Worm (Caenorhabditis elegans) whole organism, early embryonic: ENCODE results near the gene twk-12.

Experiments
- B0310.2 ChIP-seq: sonication (generic microtip); optimal IDR thresholded peaks from 2 replicates; lab custom pipeline; 2016; ENCODE audit warnings: mild to moderate bottlenecking, missing genetic modification characterization, missing compliant biosample characterization
- F13C5.2 ChIP-seq: sonication (generic microtip); optimal IDR thresholded peaks from 2 replicates; lab custom pipeline; 2017; ENCODE audit warnings: mild to moderate bottlenecking, missing genetic modification characterization, inconsistent platforms, missing compliant biosample characterization
- aly-1 ChIP-seq: sonication (generic microtip); optimal IDR thresholded peaks from 2 replicates; lab custom pipeline; 2016; ENCODE audit warnings: missing genetic modification characterization, missing compliant biosample characterization
- ama-1 ChIP-seq: fragments of 150-350 bp; optimal IDR thresholded peaks from 2 replicates; lab custom pipeline; 2014
- ceh-13 ChIP-seq: fragments of 200-800 bp; sonication (Bioruptor generic); optimal IDR thresholded peaks from 2 replicates; lab custom pipeline; 2018; ENCODE audit warnings: mild to moderate bottlenecking, missing genetic modification characterization, missing compliant biosample characterization
- ceh-36 ChIP-seq: sonication (generic microtip); optimal IDR thresholded peaks from 2 replicates; lab custom pipeline; 2016; ENCODE audit warnings: missing genetic modification characterization, inconsistent platforms, missing compliant biosample characterization
- ets-7 ChIP-seq: sonication (generic microtip); optimal IDR thresholded peaks from 2 replicates; lab custom pipeline; 2016; ENCODE audit warnings: missing genotype, missing genetic modification characterization, missing compliant biosample characterization
- flt-1 ChIP-seq: fragments of 200-800 bp; sonication (Bioruptor generic); IDR thresholded peaks from 2 replicates; pipeline ENCODE4 v1.3.6; 2022; ENCODE audit warnings: missing genetic modification characterization, missing compliant biosample characterization
- hmbx-1 ChIP-seq: sonication (generic microtip); optimal IDR thresholded peaks from 2 replicates; lab custom pipeline; 2016; ENCODE audit warnings: mild to moderate bottlenecking, missing genetic modification characterization, missing compliant biosample characterization
- hmg-4 ChIP-seq: fragments of 200-800 bp; sonication (Bioruptor generic); optimal IDR thresholded peaks from 2 replicates; lab custom pipeline; 2018; ENCODE audit warnings: mild to moderate bottlenecking, missing genetic modification characterization, missing compliant biosample characterization
- hnd-1 ChIP-seq: sonication (generic microtip); optimal IDR thresholded peaks from 2 replicates; lab custom pipeline; 2016; ENCODE audit warnings: missing genetic modification characterization, missing compliant biosample characterization
- pes-1 ChIP-seq: fragments of 200-800 bp; sonication (Bioruptor generic); IDR thresholded peaks from 2 replicates; pipeline ENCODE4 v1.3.6; 2022; ENCODE audit warnings: missing genetic modification reagents, missing genetic modification characterization, missing compliant biosample characterization
- scrt-1 ChIP-seq: fragments of 200-800 bp; sonication (Bioruptor generic); IDR thresholded peaks from 2 replicates; pipeline ENCODE4 v1.3.6; 2022; ENCODE audit warnings: missing genetic modification characterization, missing compliant biosample characterization
- sea-1 ChIP-seq: fragments of 200-800 bp; sonication (Bioruptor generic); conservative IDR thresholded peaks from 2 replicates; pipeline ENCODE4 v1.3.6; 2022; ENCODE audit warnings: missing genetic modification characterization, missing compliant biosample characterization
- tbx-11 ChIP-seq: fragments of 200-800 bp; sonication (Bioruptor generic); IDR thresholded peaks from 2 replicates; pipeline ENCODE4 v1.3.6; 2022; ENCODE audit warnings: missing genetic modification characterization, missing compliant biosample characterization
- tbx-37 ChIP-seq: fragments of 200-800 bp; sonication (Bioruptor generic); conservative IDR thresholded peaks from 2 replicates; pipeline ENCODE4 v1.3.6; 2022; ENCODE audit warnings: missing genetic modification reagents, missing genetic modification characterization, missing compliant biosample characterization
- tra-4 ChIP-seq: sonication (generic microtip); optimal IDR thresholded peaks from 2 replicates; lab custom pipeline; 2017; ENCODE audit warnings: missing genetic modification characterization, missing compliant biosample characterization

Gene twk-12

DNA sequence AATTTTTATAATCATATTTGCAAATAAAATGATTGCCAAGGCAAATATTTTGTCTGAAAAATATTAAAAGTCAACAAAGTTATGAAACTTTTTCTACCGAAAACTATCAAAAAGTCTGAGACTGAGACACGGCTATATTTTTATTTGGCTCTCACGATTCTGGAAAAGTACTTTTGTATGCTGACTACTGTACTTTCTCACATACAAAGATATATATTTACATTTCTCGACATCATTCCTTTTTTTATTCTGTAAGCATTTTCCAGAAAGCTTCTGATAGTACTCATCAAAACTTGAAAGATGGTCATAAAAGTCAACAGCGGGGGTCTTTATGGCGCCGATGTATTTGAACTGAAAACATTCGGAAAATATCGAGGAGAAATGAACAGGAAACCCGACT, 19.2 kb upstream of the twk-12 start, which contains the start of gene aqp-6:
Gene aqp-6 (plus strand): TSS at position 301 of the 400 bp plus-strand sequence.
- TF ChIP-seq tra-4 (tag; lab: Kevin White, UChicago): no peak
- TF ChIP-seq F13C5.2 (tag; lab: Kevin White, UChicago): no peak

DNA sequence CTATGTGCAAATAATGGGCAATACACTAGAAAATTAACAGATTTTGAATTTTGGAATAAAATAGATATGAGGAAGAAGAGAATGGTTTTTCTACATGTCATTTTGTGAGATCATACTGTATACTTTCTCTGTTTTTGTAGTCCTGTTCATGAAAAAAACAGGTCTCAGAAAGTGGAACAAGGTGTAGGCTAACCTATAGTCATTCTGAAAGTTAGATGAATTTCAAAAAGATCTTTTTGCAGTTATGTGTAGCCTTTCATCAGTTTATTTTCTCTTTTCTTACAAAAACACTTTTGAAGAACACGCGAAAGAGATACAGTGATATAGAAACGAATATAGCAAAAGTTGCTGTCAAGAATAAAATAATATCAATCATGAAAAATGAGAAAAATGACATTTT, 13.2 kb upstream of the twk-12 start, which contains the start of gene ugt-35:
Gene ugt-35 (minus strand): TSS at position 101 of the 400 bp plus-strand sequence.
- TF ChIP-seq B0310.2 (tag; lab: Kevin White, UChicago): no peak
- TF ChIP-seq scrt-1 (GFP tag; lab: Robert Waterston, UW): no peak
- TF ChIP-seq hmbx-1 (tag; lab: Kevin White, UChicago): no peak
- TF ChIP-seq pes-1 (GFP tag; lab: Robert Waterston, UW): no peak
- no peak for TF ChIP-seq tbx-11
- TF ChIP-seq flt-1: no peak
- TF ChIP-seq hmg-4: no peak
- TF ChIP-seq ceh-13 (GFP tag; lab: Kevin White, UChicago): no peak

DNA sequence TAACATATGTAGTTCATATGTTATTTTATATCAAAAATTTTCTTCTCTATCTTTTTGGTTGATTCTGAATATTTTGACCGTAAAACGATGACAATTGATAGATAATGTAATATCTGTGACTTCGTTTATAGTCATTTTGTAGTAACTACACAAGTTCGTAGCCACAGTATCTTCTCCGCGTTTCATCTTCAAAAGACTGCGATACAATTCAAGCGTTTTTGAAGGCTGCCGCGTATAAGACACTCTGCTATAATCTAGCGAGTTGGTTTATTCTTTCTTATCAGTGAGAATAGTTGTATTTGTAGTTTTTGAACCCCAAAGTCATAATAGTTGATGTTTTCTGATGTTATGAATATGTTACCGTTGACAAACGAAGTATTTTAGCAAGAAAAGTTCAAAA, 10.4 kb upstream of the twk-12 start, which contains the start of gene ugt-34:
Gene ugt-34 (minus strand): TSS at position 21 of the 400 bp plus-strand sequence.
- TF ChIP-seq tbx-11: no peak
- no peak for TF ChIP-seq tbx-37 (GFP tag; lab: Robert Waterston, UW)
- no peak for TF ChIP-seq flt-1
- no peak for TF ChIP-seq ceh-13 (GFP tag; lab: Kevin White, UChicago)
- no peak for TF ChIP-seq tra-4 (tag; lab: Kevin White, UChicago)
- TF ChIP-seq sea-1 (GFP tag; lab: Robert Waterston, UW): no peak
- no peak for TF ChIP-seq aly-1
- TF ChIP-seq ets-7: no peak
- no peak for TF ChIP-seq pes-1 (GFP tag; lab: Robert Waterston, UW)
- no peak for TF ChIP-seq hmbx-1 (tag; lab: Kevin White, UChicago)
- TF ChIP-seq ama-1 (lab: Kevin White, UChicago): no peak
- no peak for TF ChIP-seq scrt-1 (GFP tag; lab: Robert Waterston, UW)
- TF ChIP-seq B0310.2 (tag; lab: Kevin White, UChicago): no peak
- no peak for TF ChIP-seq hnd-1 (tag; lab: Kevin White, UChicago)

DNA sequence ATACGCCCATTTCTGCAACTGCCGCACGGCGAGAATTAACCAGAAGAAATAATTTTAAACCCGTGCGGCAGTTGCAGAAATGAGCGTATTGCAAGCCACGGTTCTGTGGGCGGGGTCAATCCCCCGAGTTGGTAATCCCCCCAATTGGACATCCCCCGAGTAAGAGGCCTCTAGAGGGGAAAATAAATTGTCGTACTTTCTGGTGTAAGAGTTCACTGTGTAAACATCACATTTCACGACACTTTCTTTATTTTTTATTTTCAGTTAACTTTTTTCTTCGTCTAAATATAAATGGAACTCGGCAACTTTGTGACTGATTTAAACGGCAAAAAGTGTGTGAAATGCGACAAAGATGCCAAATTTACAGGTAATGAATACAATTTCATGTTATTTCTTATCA, 9.4 kb upstream of the twk-12 start, which contains the start of gene tut-2:
Gene tut-2 (plus strand): TSS at position 277 of the 400 bp plus-strand sequence.
- no peak for TF ChIP-seq B0310.2 (tag; lab: Kevin White, UChicago)
- 0 out of 2 replicates have a peak, but pooled peaks have one; percentile 12 for TF ChIP-seq flt-1
- no peak for TF ChIP-seq ceh-13 (GFP tag; lab: Kevin White, UChicago)

DNA sequence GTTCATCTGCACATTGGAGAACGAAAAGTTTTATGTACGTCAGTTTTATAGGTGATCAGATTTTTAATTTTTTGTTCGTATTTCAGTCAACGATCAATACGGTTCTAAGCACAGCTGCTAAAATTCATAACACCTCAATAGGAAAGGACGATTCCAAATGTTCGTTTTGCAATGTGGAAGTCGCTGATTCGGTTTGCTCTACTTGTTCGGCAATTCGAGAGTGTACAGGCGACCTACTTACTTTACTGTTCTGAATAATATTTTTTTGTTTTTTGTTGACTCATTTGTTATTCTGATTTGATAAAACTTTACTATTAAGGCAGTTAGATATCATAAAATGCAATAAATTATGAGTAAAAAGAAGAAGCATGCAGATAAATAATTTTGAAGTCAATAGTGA, 8.0 kb upstream of the twk-12 start:
- TF ChIP-seq tbx-37 (GFP tag; lab: Robert Waterston, UW): no peak

DNA sequence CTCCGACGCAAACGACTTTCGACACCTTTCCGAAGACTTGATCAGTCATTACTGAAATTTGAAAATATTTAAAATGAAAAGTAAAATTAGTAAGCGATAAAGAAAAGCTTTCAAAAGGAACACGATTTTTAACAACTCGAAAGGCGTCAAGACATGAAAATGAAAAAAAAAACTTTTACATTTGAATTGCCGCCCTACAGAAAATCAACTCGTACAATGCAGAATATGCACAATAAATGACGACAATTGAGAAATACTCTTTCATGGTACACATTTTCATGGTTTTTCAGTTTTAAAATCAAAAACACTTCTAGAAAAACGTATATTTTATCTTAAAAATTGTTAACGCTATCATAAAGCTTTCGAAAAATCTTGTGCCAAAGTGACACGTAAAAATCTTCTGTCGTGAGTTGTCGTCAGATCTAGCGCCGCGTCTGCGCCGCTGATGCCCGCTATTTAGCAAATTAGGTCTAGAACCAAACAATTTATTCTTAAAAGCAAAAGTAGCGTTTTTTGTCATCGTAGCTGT, 5.9 kb upstream of the twk-12 start, which contains the start of gene sqv-4:
Gene sqv-4 (minus strand): TSS at position 51 of the 529 bp plus-strand sequence.
- TF ChIP-seq pes-1 (GFP tag; lab: Robert Waterston, UW) (no peak), flt-1 (no peak), F13C5.2 (tag; lab: Kevin White, UChicago) (no peak), tra-4 (tag; lab: Kevin White, UChicago) (no peak), scrt-1 (GFP tag; lab: Robert Waterston, UW) (no peak), hnd-1 (tag; lab: Kevin White, UChicago) (no peak), tbx-11 (no peak), hmg-4 (no peak), ama-1 (lab: Kevin White, UChicago) (no peak), B0310.2 (tag; lab: Kevin White, UChicago) (no peak), sea-1 (GFP tag; lab: Robert Waterston, UW) (no peak), hmbx-1 (tag; lab: Kevin White, UChicago) (no peak), ceh-13 (GFP tag; lab: Kevin White, UChicago) (no peak), ets-7 (no peak), tbx-37 (GFP tag; lab: Robert Waterston, UW) (no peak), ceh-36 (tag; lab: Kevin White, UChicago) (no peak), aly-1 (no peak)

DNA sequence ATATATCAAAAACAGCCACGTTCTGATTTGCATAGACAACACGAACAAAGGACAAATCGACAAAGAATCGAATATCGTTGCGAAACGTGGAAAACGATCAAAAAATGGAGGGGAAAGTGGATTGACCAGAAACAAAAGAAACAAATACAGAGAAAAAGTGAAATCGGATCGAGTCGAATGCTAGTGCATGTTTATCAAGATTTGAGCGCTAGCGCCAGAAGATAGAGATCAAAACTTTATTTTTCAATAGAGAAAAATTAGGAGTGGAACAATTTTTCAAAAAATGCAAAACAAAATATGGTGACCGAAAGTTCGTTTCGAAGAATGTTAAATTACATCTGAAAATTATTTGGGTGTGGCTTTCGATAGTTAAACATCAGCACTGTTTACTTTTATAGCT, 5.4 kb upstream of the twk-12 start:
- TF ChIP-seq hnd-1 (tag; lab: Kevin White, UChicago): no peak

DNA sequence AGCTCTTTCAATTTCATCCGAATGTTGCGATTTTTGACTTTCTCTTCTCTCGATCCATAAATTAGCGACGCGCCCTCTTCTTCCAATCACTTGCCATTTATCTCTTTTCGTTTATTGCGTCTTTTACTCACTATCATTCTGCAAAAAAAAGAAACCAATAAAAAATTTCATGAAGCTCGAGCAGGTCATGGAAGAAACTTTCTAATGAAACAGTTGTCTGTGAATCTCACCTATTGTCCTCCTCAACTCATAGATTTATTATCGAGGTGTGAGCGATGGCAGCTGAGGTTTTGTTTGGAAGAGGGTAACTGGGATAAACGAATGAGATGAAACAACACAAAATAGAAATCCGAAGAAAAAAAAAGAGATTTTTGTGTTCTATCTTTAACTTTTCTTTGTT, 3.1 kb upstream of the twk-12 start:
- no peak for TF ChIP-seq hnd-1 (tag; lab: Kevin White, UChicago)
- no peak for TF ChIP-seq aly-1
- TF ChIP-seq scrt-1 (GFP tag; lab: Robert Waterston, UW): no peak
- TF ChIP-seq hmbx-1 (tag; lab: Kevin White, UChicago): no peak
- no peak for TF ChIP-seq hmg-4
- TF ChIP-seq ceh-13 (GFP tag; lab: Kevin White, UChicago): no peak
- no peak for TF ChIP-seq ama-1 (lab: Kevin White, UChicago)
- TF ChIP-seq ceh-36 (tag; lab: Kevin White, UChicago): no peak

DNA sequence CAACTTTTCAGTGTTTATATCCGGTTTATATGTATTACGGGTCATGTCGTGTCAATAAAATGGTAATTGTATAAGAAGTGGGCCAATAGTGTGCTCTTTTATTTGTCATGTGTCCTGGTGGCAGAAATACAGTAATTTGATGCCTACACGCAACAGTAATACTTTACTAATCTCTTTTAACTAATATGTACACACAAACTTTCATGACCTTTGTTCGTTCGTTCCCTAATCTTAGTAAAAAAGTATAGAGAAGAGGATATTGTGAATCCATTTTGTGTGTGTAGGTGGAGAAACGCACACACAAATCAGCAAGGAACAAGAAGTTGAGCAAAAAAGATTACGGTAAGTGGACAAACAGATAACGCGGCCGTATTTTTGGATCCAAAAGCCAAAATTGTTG, 3.4 kb downstream of the twk-12 start:
- no peak for TF ChIP-seq F13C5.2 (tag; lab: Kevin White, UChicago)
